Fruit fly (Drosophila melanogaster): ENCODE results near the gene CG44325.

DNA sequence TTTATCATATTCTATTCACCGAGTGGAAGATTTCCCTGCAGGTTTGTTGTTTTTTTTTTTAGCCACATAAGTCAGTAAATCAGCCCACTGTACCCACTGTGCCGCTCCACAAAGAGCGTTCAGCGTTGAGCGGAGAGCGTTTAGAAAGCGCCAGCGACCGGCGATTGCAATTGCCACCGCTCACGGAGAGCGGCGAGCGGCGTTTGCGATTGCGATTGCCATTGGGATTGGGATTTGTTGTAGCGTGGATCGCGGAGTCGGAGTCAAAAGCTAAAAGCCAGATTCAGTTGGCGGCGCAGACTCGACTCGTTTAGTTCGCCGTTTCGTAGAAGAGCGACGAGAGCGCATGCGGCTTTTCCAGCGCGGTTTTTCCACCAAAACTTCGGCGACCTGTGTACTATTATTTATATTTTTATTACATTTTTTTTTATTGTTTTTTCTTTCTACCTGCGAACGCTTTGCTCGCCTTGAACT lies 48.4 kb downstream of the CG44325 start, which contains the start of gene Nost:
- no peak for TF ChIP-seq Myc (optimal IDR thresholded peaks at IDR 0.05)
- TF ChIP-seq h (optimal IDR thresholded peaks at IDR 0.05) = no peak
- no peak for TF ChIP-seq psq (optimal IDR thresholded peaks at IDR 0.05)
- no peak for TF ChIP-seq insv (optimal IDR thresholded peaks at IDR 0.05)
- no peak for TF ChIP-seq Sin3A (optimal IDR thresholded peaks at IDR 0.05)
- TF ChIP-seq ttk (optimal IDR thresholded peaks at IDR 0.05) = no peak

Measured in Kc167 (cell line).